Worm (Caenorhabditis elegans) whole organism, early embryonic: ENCODE results near the gene npr-39.

Source experiments
- B0310.2 ChIP-seq: sonication (generic microtip); optimal IDR thresholded peaks from 2 replicates; lab custom pipeline; 2016; ENCODE audit warnings: mild to moderate bottlenecking, missing genetic modification characterization, missing compliant biosample characterization
- F13C5.2 ChIP-seq: sonication (generic microtip); optimal IDR thresholded peaks from 2 replicates; lab custom pipeline; 2017; ENCODE audit warnings: mild to moderate bottlenecking, missing genetic modification characterization, inconsistent platforms, missing compliant biosample characterization
- aly-1 ChIP-seq: sonication (generic microtip); optimal IDR thresholded peaks from 2 replicates; lab custom pipeline; 2016; ENCODE audit warnings: missing genetic modification characterization, missing compliant biosample characterization
- ama-1 ChIP-seq: fragments of 150-350 bp; optimal IDR thresholded peaks from 2 replicates; lab custom pipeline; 2014
- ceh-13 ChIP-seq: fragments of 200-800 bp; sonication (Bioruptor generic); optimal IDR thresholded peaks from 2 replicates; lab custom pipeline; 2018; ENCODE audit warnings: mild to moderate bottlenecking, missing genetic modification characterization, missing compliant biosample characterization
- ceh-36 ChIP-seq: sonication (generic microtip); optimal IDR thresholded peaks from 2 replicates; lab custom pipeline; 2016; ENCODE audit warnings: missing genetic modification characterization, inconsistent platforms, missing compliant biosample characterization
- ets-7 ChIP-seq: sonication (generic microtip); optimal IDR thresholded peaks from 2 replicates; lab custom pipeline; 2016; ENCODE audit warnings: missing genotype, missing genetic modification characterization, missing compliant biosample characterization
- flt-1 ChIP-seq: fragments of 200-800 bp; sonication (Bioruptor generic); IDR thresholded peaks from 2 replicates; pipeline ENCODE4 v1.3.6; 2022; ENCODE audit warnings: missing genetic modification characterization, missing compliant biosample characterization
- hmbx-1 ChIP-seq: sonication (generic microtip); optimal IDR thresholded peaks from 2 replicates; lab custom pipeline; 2016; ENCODE audit warnings: mild to moderate bottlenecking, missing genetic modification characterization, missing compliant biosample characterization
- hmg-4 ChIP-seq: fragments of 200-800 bp; sonication (Bioruptor generic); optimal IDR thresholded peaks from 2 replicates; lab custom pipeline; 2018; ENCODE audit warnings: mild to moderate bottlenecking, missing genetic modification characterization, missing compliant biosample characterization
- hnd-1 ChIP-seq: sonication (generic microtip); optimal IDR thresholded peaks from 2 replicates; lab custom pipeline; 2016; ENCODE audit warnings: missing genetic modification characterization, missing compliant biosample characterization
- pes-1 ChIP-seq: fragments of 200-800 bp; sonication (Bioruptor generic); IDR thresholded peaks from 2 replicates; pipeline ENCODE4 v1.3.6; 2022; ENCODE audit warnings: missing genetic modification reagents, missing genetic modification characterization, missing compliant biosample characterization
- scrt-1 ChIP-seq: fragments of 200-800 bp; sonication (Bioruptor generic); IDR thresholded peaks from 2 replicates; pipeline ENCODE4 v1.3.6; 2022; ENCODE audit warnings: missing genetic modification characterization, missing compliant biosample characterization
- sea-1 ChIP-seq: fragments of 200-800 bp; sonication (Bioruptor generic); conservative IDR thresholded peaks from 2 replicates; pipeline ENCODE4 v1.3.6; 2022; ENCODE audit warnings: missing genetic modification characterization, missing compliant biosample characterization
- tbx-11 ChIP-seq: fragments of 200-800 bp; sonication (Bioruptor generic); IDR thresholded peaks from 2 replicates; pipeline ENCODE4 v1.3.6; 2022; ENCODE audit warnings: missing genetic modification characterization, missing compliant biosample characterization
- tbx-37 ChIP-seq: fragments of 200-800 bp; sonication (Bioruptor generic); conservative IDR thresholded peaks from 2 replicates; pipeline ENCODE4 v1.3.6; 2022; ENCODE audit warnings: missing genetic modification reagents, missing genetic modification characterization, missing compliant biosample characterization
- tra-4 ChIP-seq: sonication (generic microtip); optimal IDR thresholded peaks from 2 replicates; lab custom pipeline; 2017; ENCODE audit warnings: missing genetic modification characterization, missing compliant biosample characterization

Gene npr-39

DNA sequence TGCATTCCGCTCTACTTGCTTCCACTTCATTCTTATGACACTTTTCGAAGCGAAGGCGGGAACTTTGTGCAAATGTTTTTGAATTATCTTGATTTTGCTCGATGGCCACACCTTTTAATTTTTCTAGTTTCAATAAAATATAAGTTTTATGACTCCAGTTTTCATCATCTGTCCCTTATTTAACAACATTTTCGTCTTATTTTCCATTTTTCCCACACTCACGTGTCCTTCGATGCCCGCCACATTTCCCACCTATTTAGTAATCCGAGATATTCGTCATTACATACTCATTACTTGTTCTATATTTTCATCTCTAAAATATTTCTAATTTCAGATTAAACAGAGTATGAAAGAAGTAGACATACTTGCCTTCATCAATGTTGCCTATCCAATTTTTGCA is 27.5 kb downstream of the npr-39 start, which contains the start of gene srd-49:
Gene srd-49 (plus strand): TSS at position 301 of the 400 bp plus-strand sequence.
- no peak for TF ChIP-seq tbx-37 (GFP tag; lab: Robert Waterston, UW)
- TF ChIP-seq ceh-13 (GFP tag; lab: Kevin White, UChicago), result no peak
- no peak for TF ChIP-seq hmg-4 (GFP tag; lab: Kevin White, UChicago)
- no peak for TF ChIP-seq pes-1 (GFP tag; lab: Robert Waterston, UW)
- no peak for TF ChIP-seq tra-4 (tag; lab: Kevin White, UChicago)
- TF ChIP-seq ama-1 (lab: Kevin White, UChicago), result no peak
- no peak for TF ChIP-seq sea-1 (GFP tag; lab: Robert Waterston, UW)
- TF ChIP-seq F13C5.2 (tag; lab: Kevin White, UChicago), result no peak
- no peak for TF ChIP-seq B0310.2 (tag; lab: Kevin White, UChicago)
- TF ChIP-seq hnd-1 (tag; lab: Kevin White, UChicago), result no peak
- TF ChIP-seq hmbx-1, result no peak
- TF ChIP-seq aly-1, result no peak
- TF ChIP-seq ceh-36, result no peak
- no peak for TF ChIP-seq flt-1 (GFP tag; lab: Robert Waterston, UW)
- TF ChIP-seq tbx-11 (GFP tag; lab: Robert Waterston, UW), result no peak
- no peak for TF ChIP-seq ets-7 (tag; lab: Kevin White, UChicago)
- no peak for TF ChIP-seq scrt-1 (GFP tag; lab: Robert Waterston, UW)

- TF ChIP-seq B0310.2 (tag; lab: Kevin White, UChicago), result no peak
Measured at ce11 chrV:10096932-10097331, 30.1 kb downstream of the npr-39 start.

ce11 chrV:10098429-10098828 is 31.6 kb downstream of the npr-39 start, which contains the start of gene ugt-47:
Gene ugt-47, minus strand, starts transcription at chrV:10098597.
- TF ChIP-seq hmbx-1 (no peak), sea-1 (GFP tag; lab: Robert Waterston, UW) (no peak), tra-4 (tag; lab: Kevin White, UChicago) (no peak), aly-1 (no peak), hmg-4 (GFP tag; lab: Kevin White, UChicago) (no peak), ets-7 (tag; lab: Kevin White, UChicago) (no peak), ceh-36 (no peak), scrt-1 (GFP tag; lab: Robert Waterston, UW) (no peak), pes-1 (GFP tag; lab: Robert Waterston, UW) (no peak), tbx-37 (GFP tag; lab: Robert Waterston, UW) (no peak), F13C5.2 (tag; lab: Kevin White, UChicago) (no peak), ceh-13 (GFP tag; lab: Kevin White, UChicago) (no peak), B0310.2 (tag; lab: Kevin White, UChicago) (no peak), tbx-11 (GFP tag; lab: Robert Waterston, UW) (no peak), hnd-1 (tag; lab: Kevin White, UChicago) (no peak), flt-1 (GFP tag; lab: Robert Waterston, UW) (no peak), ama-1 (lab: Kevin White, UChicago) (no peak)

ce11 chrV:10101916-10102315 is 35.0 kb downstream of the npr-39 start, which contains the start of gene C08B6.14:
Gene C08B6.14, minus strand, starts transcription at chrV:10102016.
- TF ChIP-seq ama-1 (lab: Kevin White, UChicago) (no peak), aly-1 (no peak), B0310.2 (tag; lab: Kevin White, UChicago) (no peak)

- TF ChIP-seq flt-1 (GFP tag; lab: Robert Waterston, UW) (no peak), hmg-4 (GFP tag; lab: Kevin White, UChicago) (no peak), ceh-13 (GFP tag; lab: Kevin White, UChicago) (no peak), ceh-36 (no peak), aly-1 (no peak), F13C5.2 (tag; lab: Kevin White, UChicago) (no peak), hnd-1 (tag; lab: Kevin White, UChicago) (no peak), tra-4 (tag; lab: Kevin White, UChicago) (no peak), pes-1 (GFP tag; lab: Robert Waterston, UW) (no peak), sea-1 (GFP tag; lab: Robert Waterston, UW) (no peak), ama-1 (lab: Kevin White, UChicago) (no peak), B0310.2 (tag; lab: Kevin White, UChicago) (no peak), tbx-11 (GFP tag; lab: Robert Waterston, UW) (no peak), tbx-37 (GFP tag; lab: Robert Waterston, UW) (no peak), ets-7 (tag; lab: Kevin White, UChicago) (no peak), hmbx-1 (no peak), scrt-1 (GFP tag; lab: Robert Waterston, UW) (no peak)
Measured at ce11 chrV:10103811-10104210, 36.9 kb downstream of the npr-39 start.

- TF ChIP-seq pes-1 (GFP tag; lab: Robert Waterston, UW) (no peak), tra-4 (tag; lab: Kevin White, UChicago) (no peak), hmg-4 (GFP tag; lab: Kevin White, UChicago) (no peak), aly-1 (no peak), scrt-1 (GFP tag; lab: Robert Waterston, UW) (no peak), tbx-37 (GFP tag; lab: Robert Waterston, UW) (no peak), ceh-13 (GFP tag; lab: Kevin White, UChicago) (no peak), hnd-1 (tag; lab: Kevin White, UChicago) (no peak), F13C5.2 (tag; lab: Kevin White, UChicago) (no peak), flt-1 (GFP tag; lab: Robert Waterston, UW) (no peak), sea-1 (GFP tag; lab: Robert Waterston, UW) (no peak), tbx-11 (GFP tag; lab: Robert Waterston, UW) (no peak), ceh-36 (no peak), hmbx-1 (no peak), B0310.2 (tag; lab: Kevin White, UChicago) (no peak), ama-1 (lab: Kevin White, UChicago) (no peak), ets-7 (tag; lab: Kevin White, UChicago) (no peak)
Measured at ce11 chrV:10104785-10105310, 38.0 kb downstream of the npr-39 start, which contains the start of gene ugt-17. Gene ugt-17, minus strand, starts transcription at chrV:10104964.

DNA sequence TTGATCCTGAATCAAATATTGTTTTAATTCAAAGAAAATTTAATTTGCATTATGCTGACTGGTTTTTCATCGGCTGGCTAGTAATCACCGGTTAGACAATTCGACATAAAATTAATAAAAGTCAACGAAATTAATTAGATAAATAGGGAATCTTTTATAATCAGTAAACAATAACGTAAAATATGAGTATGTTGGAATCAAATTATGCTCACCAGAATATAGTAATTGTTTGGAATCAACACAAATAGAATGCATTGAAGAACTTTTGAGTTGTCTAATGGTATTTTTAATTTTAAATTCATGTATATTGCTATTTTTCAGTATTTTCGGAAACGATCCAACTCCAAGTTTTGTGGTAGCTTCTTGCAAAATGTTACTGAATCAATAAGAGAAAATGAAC is 38.5 kb downstream of the npr-39 start, which contains the start of gene C08B6.2:
Gene C08B6.2 (plus strand): TSS at position 301 of the 400 bp plus-strand sequence.
- TF ChIP-seq ceh-36, result no peak
- no peak for TF ChIP-seq hmbx-1
- TF ChIP-seq tbx-37 (GFP tag; lab: Robert Waterston, UW), result no peak
- no peak for TF ChIP-seq tbx-11 (GFP tag; lab: Robert Waterston, UW)
- no peak for TF ChIP-seq tra-4 (tag; lab: Kevin White, UChicago)
- no peak for TF ChIP-seq hmg-4 (GFP tag; lab: Kevin White, UChicago)
- no peak for TF ChIP-seq aly-1
- no peak for TF ChIP-seq scrt-1 (GFP tag; lab: Robert Waterston, UW)
- TF ChIP-seq flt-1 (GFP tag; lab: Robert Waterston, UW), result no peak
- no peak for TF ChIP-seq ama-1 (lab: Kevin White, UChicago)
- TF ChIP-seq B0310.2 (tag; lab: Kevin White, UChicago), result no peak
- TF ChIP-seq ets-7 (tag; lab: Kevin White, UChicago), result no peak
- TF ChIP-seq hnd-1 (tag; lab: Kevin White, UChicago), result no peak
- no peak for TF ChIP-seq sea-1 (GFP tag; lab: Robert Waterston, UW)
